Fruit fly (Drosophila melanogaster): ENCODE data around the gene Usp39.
A peak's percentile ranks its signal among the peaks of the same experiment; 100 is the strongest.

Usp39 gene

dm6 chrX:18843229-18844033 is 14.6 kb upstream of the Usp39 start, which contains the start of gene htk:
TSS of gene htk (plus strand) at chrX:18843663.
- TF ChIP-seq EcR (GFP tag; optimal IDR thresholded peaks at IDR 0.05) (no peak), CG15710 (tag; optimal IDR thresholded peaks at IDR 0.05) (peak; percentile 18), Snoo (tag; optimal IDR thresholded peaks at IDR 0.05) (peak; percentile 30), CG4496 (GFP tag; IDR thresholded peaks at IDR 0.05) (peak; percentile 62; the same call in 1 of the 3 replicates), Ets98B (GFP tag; IDR thresholded peaks at IDR 0.05) (peak; percentile 17; the same call in 1 of the 2 replicates), CG34367 (tag; optimal IDR thresholded peaks at IDR 0.05) (no peak), fd96Ca (GFP tag; IDR thresholded peaks at IDR 0.05) (peak; percentile 38; the same call in 1 of the 3 replicates), Pif1A (GFP tag; optimal IDR thresholded peaks at IDR 0.05) (peak; percentile 50), CG13204 (GFP tag; optimal IDR thresholded peaks at IDR 0.05) (no peak), gl (tag; optimal IDR thresholded peaks at IDR 0.05) (no peak)

- TF ChIP-seq EcR (GFP tag; optimal IDR thresholded peaks at IDR 0.05) = no peak
- peak; percentile 83 for TF ChIP-seq Snoo (tag; optimal IDR thresholded peaks at IDR 0.05)
- peak; percentile 75 for TF ChIP-seq Pif1B (GFP tag; optimal IDR thresholded peaks at IDR 0.05)
- peak; percentile 41 for TF ChIP-seq gl (tag; optimal IDR thresholded peaks at IDR 0.05)
- peak; percentile 25; the same call in 1 of the 3 replicates for TF ChIP-seq fd96Ca (GFP tag; IDR thresholded peaks at IDR 0.05)
- TF ChIP-seq CG34367 (tag; optimal IDR thresholded peaks at IDR 0.05) = peak; percentile 86
- TF ChIP-seq CG32121 (GFP tag; IDR thresholded peaks at IDR 0.05) = 0 out of 2 replicates have a peak, but pooled peaks have one; percentile 27
- peak; percentile 87 for TF ChIP-seq CG15710 (tag; optimal IDR thresholded peaks at IDR 0.05)
- TF ChIP-seq CG4496 (GFP tag; IDR thresholded peaks at IDR 0.05) = peak; percentile 70
- peak; percentile 76 for TF ChIP-seq Pif1A (GFP tag; optimal IDR thresholded peaks at IDR 0.05)
- no peak for TF ChIP-seq CG14655 (GFP tag; optimal IDR thresholded peaks at IDR 0.05)
- no peak for TF ChIP-seq CG12605 (GFP tag; IDR thresholded peaks at IDR 0.05)
- no peak for TF ChIP-seq rn (GFP tag; IDR thresholded peaks at IDR 0.05)
- TF ChIP-seq CG13204 (GFP tag; optimal IDR thresholded peaks at IDR 0.05) = peak; percentile 67
- TF ChIP-seq CG8159 (tag; optimal IDR thresholded peaks at IDR 0.05) = peak; percentile 89
- TF ChIP-seq CG8301 (tag; optimal IDR thresholded peaks at IDR 0.05) = peak; percentile 86
- TF ChIP-seq Ets98B (GFP tag; IDR thresholded peaks at IDR 0.05) = peak; percentile 57
- peak; percentile 83 for TF ChIP-seq CG9948 (tag; optimal IDR thresholded peaks at IDR 0.05)
- TF ChIP-seq D1 (tag; optimal IDR thresholded peaks at IDR 0.05) = no peak
- peak; percentile 38; the same call in 1 of the 2 replicates for TF ChIP-seq CG10348 (GFP tag; IDR thresholded peaks at IDR 0.05)
- TF ChIP-seq CG17806 (tag; optimal IDR thresholded peaks at IDR 0.05) = peak; percentile 76
Observed at dm6 chrX:18848338-18849021, 9.5 kb upstream of the Usp39 start, which contains the start of gene shop. TSS of gene shop (minus strand) at chrX:18848566.

- TF ChIP-seq CG34367 (tag; optimal IDR thresholded peaks at IDR 0.05) = no peak
- peak; percentile 19; the same call in 1 of the 2 replicates for TF ChIP-seq CG12605 (GFP tag; IDR thresholded peaks at IDR 0.05)
- TF ChIP-seq CG14655 (GFP tag; optimal IDR thresholded peaks at IDR 0.05) = no peak
- no peak for TF ChIP-seq gl (tag; optimal IDR thresholded peaks at IDR 0.05)
Observed at dm6 chrX:18849022-18849368, 9.0 kb upstream of the Usp39 start.

- peak; percentile 81 for TF ChIP-seq EcR (GFP tag; optimal IDR thresholded peaks at IDR 0.05)
- no peak for TF ChIP-seq CG12605 (GFP tag; IDR thresholded peaks at IDR 0.05)
Observed at dm6 chrX:18857356-18857807, 621 bp upstream of the Usp39 start, which contains the start of gene CG7322. TSS of gene CG7322 (minus strand) at chrX:18857757.

dm6 chrX:18860074-18860473 is 2.1 kb downstream of the Usp39 start, which contains the start of gene CG32544:
TSS of gene CG32544 (plus strand) at chrX:18860284.
- no peak for TF ChIP-seq rn (GFP tag; IDR thresholded peaks at IDR 0.05)
- no peak for TF ChIP-seq Snoo (tag; optimal IDR thresholded peaks at IDR 0.05)
- TF ChIP-seq Pif1A (GFP tag; optimal IDR thresholded peaks at IDR 0.05) = no peak
- TF ChIP-seq CG10348 (GFP tag; IDR thresholded peaks at IDR 0.05) = no peak
- TF ChIP-seq Ets98B (GFP tag; IDR thresholded peaks at IDR 0.05) = no peak
- no peak for TF ChIP-seq CG9948 (tag; optimal IDR thresholded peaks at IDR 0.05)
- no peak for TF ChIP-seq EcR (GFP tag; optimal IDR thresholded peaks at IDR 0.05)
- no peak for TF ChIP-seq CG12605 (GFP tag; IDR thresholded peaks at IDR 0.05)
- no peak for TF ChIP-seq CG8301 (tag; optimal IDR thresholded peaks at IDR 0.05)

DNA sequence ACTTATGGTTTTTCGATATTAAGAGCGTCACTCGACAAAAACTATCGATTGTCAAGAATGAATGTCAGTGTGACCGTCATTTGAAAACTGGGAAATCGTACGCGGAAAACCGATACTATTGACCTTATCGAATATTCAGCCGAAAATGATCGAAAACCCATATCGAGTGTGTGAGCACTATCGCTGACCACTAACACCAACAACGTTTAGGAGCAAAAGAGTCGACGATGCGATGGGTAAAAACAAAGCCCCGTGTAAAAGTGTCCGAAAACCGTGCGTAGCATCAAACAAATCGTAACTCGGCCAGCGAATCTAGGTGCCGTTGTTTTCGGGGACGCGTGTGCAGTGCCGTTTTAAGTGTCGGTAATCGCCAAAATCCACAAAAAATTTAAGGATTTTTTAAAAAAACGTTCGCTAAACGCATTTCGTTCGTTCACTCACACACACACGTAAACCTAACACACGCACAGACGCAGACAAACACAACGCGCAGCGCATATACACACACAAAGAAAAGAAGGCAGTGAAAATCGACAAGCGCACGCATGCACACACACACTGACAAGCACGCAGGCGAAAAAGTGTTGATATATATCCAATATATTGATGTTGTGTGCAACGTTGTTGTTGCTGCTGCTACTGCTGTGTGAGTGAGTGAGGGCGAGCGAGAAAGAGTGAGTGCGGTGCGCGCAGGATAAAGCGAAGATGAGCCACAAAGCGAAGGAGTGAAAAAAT is 5.9 kb downstream of the Usp39 start, which contains the start of the genes CG7326 and Dora:
CG7326 (minus strand) TSS at position 29 of the 735 bp plus-strand sequence.
Dora (plus strand) TSS at position 203 of the 735 bp plus-strand sequence.
- TF ChIP-seq Ets98B (GFP tag; IDR thresholded peaks at IDR 0.05) (no peak), EcR (GFP tag; optimal IDR thresholded peaks at IDR 0.05) (peak; percentile 46), CG13204 (GFP tag; optimal IDR thresholded peaks at IDR 0.05) (peak; percentile 20)
